Worm (Caenorhabditis elegans): Measurements from ENCODE around the gene scl-2.

ce11 chrIV:13059284-13059683 is 1.8 kb downstream of the scl-2 start, which contains the start of gene scl-3:
- no peak for TF ChIP-seq eor-1 (tag; optimal IDR thresholded peaks at IDR 0.05)
- TF ChIP-seq jun-1 (tag; optimal IDR thresholded peaks at IDR 0.05) = no peak
- no peak for TF ChIP-seq mdl-1 (tag; optimal IDR thresholded peaks at IDR 0.05)
- no peak for TF ChIP-seq elt-3 (tag; optimal IDR thresholded peaks at IDR 0.05)
- TF ChIP-seq egl-27 (tag; optimal IDR thresholded peaks at IDR 0.05) = no peak
- no peak for TF ChIP-seq pqm-1 (tag; optimal IDR thresholded peaks at IDR 0.05)
- TF ChIP-seq ztf-4 (tag; optimal IDR thresholded peaks at IDR 0.05) = no peak

Measured in whole organism, L3 larva.